Worm (Caenorhabditis elegans) whole organism, dauer: Measurements from ENCODE around the gene R10E11.6.

Source experiments
- unc-62 ChIP-seq: sonication (generic microtip); optimal IDR thresholded peaks from 2 replicates; lab custom pipeline; 2017; ENCODE audit warnings: missing biosample characterization, missing genetic modification reagents, missing genetic modification characterization

R10E11.6 gene

DNA sequence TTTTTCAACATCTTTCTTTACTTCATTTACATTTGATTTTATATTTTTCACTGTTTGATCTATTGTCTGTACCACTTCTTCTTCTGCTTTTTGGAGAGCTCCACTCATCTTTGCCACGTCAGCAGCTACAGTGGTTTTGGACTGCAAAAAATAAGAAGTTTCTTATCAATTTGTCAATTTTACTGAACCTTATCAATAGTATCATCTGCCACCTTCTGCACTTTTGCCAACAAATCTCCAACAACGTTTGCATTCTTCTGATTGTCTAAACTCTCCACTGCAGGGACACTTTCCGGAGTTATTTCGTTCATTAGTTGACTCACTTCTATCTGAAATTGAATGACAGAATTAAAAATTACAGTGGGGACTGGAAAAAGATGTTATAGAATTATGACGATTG is 4.0 kb downstream of the R10E11.6 start:
- no peak for TF ChIP-seq unc-62 (GFP tag; lab: Kevin White, UChicago)

DNA sequence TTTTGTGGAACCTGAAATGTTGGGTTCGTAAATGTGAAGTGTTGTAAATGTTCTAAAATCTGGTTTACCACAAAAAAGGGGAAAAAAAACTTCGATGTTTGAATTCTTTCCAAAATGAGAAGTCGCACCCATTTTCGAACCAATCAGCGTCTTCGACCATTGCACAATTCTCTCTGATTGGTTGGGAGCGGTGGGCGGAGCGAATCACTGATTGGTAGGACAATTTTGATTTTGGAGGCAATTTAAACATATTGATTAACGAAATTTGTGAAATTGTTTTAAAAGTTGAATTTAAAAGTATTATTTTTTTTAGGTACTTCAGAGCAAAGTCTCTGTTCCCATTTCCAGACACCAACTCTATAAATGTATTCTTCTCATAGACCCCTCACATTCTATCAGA is 6.3 kb downstream of the R10E11.6 start:
- TF ChIP-seq unc-62 (GFP tag; lab: Kevin White, UChicago) = no peak

DNA sequence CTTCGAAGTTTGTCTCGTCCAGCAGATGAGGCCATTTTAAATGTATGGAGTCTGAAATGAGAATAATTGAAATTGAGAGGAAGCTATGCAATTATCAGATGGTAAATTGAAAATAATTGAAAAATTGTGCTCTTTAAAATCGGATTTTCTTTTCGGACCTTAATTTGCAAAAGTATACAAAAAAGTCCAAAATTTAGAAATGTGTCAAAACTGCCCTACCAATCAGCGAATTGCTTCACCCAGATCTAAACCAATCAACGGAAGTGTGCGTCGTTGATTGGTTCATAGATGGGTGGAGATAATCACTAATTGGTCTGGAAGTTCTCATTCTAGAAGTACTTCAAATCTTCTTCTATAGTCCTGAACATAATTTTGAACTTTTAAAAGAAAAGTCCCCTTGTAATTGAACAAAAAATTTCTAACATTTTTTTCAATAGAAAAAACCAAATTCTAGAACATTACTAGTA is 6.8 kb downstream of the R10E11.6 start, which contains the start of gene R10E11.5:
R10E11.5 (minus strand) TSS at position 51 of the 467 bp plus-strand sequence.
- TF ChIP-seq unc-62 (GFP tag; lab: Kevin White, UChicago) = no peak

DNA sequence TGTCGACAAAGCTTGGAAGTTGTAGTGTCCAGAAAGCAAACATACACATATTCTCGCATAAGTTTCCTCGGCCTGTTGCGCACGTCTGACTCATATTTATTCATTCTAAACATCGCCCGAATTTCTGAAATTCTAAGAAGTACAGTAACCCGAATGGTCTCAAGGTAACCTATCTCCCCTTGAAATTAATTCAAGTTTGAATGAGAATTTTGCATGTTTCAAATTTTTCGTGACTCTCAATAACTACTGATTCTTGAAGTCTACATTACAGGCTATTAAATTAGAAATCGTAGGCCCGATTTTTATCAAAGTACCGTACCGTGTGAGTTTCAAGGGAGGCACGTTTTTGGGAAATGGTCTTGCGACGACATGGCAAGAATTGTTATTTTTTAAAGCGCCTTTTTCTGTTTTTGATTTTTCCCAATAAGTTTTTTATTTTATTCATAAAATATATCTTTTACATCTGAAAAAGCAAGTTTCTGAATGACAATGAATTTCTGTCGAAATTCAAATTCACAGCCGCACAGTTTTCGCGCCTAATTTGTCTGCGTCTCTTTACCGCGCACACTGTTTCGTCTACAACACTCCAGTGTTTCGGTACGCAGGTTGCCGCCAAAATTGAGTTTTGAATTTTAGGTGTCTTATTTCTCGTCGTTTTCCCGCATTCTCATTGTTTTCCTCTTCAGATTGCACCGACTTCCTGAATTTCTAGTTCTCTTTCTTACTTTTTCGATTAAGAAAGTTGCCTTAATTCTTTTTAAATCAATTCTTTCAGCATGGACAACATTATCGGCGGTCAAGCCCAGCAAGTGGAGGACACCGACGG is 11.0 kb downstream of the R10E11.6 start, which contains the start of the genes R10E11.9 and mcm-6:
R10E11.9 (minus strand) TSS at position 51 of the 826 bp plus-strand sequence.
mcm-6 (plus strand) TSS at position 776 of the 826 bp plus-strand sequence.
- no peak for TF ChIP-seq unc-62 (GFP tag; lab: Kevin White, UChicago)

DNA sequence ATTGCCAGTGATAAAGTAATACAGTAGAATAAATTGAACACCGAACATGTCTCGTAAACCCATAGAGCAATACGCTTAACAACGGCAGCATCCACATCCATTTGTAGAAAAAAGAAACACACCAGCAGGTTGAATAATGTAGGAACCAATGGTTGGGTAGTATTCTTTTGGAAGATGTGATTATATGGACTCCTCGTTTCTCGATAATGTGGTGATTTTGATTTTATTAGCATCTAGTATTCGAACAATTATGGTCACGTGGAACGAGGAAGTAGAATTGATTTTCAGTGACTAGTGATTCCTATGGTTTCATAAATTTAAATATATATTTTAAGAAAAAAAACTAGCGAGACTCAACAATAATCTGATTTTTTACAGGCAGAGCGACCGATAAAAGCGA is 13.6 kb downstream of the R10E11.6 start, which contains the start of gene srxa-10:
srxa-10 (minus strand) TSS at position 101 of the 400 bp plus-strand sequence.
- TF ChIP-seq unc-62 (GFP tag; lab: Kevin White, UChicago) = no peak

DNA sequence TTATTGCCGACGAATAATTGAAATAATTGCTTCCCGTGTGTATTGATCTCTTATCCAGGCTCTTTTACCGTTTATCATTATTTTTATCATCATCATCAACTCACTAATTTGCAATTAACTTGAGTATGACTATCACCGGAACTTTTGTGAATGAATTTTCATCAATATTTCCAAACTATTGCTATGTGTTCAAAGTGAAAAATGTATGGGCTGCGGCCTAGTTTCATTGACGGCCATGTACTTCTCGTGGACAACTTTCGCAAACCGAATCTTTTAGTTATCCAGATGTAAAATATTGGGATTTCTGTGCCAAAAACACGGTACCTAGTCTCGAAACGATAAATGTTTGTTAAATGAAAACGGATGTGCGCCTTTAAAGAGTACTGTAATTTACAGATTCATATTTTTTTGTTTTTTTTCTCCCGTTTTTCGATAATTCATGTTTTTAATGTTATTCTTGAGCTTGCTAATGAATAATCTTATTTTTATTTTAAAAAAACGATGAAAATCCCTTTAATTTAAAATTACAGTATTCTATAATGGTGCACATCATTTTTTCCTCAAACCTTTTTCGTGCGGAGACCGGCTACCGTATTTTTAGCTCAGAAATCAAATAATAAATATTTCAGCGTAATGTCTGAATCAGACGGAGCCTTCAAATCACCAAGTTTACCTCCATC is 15.8 kb downstream of the R10E11.6 start, which contains the start of gene ZK632.2:
ZK632.2 (plus strand) TSS at position 630 of the 680 bp plus-strand sequence.
- TF ChIP-seq unc-62 (GFP tag; lab: Kevin White, UChicago) = no peak

DNA sequence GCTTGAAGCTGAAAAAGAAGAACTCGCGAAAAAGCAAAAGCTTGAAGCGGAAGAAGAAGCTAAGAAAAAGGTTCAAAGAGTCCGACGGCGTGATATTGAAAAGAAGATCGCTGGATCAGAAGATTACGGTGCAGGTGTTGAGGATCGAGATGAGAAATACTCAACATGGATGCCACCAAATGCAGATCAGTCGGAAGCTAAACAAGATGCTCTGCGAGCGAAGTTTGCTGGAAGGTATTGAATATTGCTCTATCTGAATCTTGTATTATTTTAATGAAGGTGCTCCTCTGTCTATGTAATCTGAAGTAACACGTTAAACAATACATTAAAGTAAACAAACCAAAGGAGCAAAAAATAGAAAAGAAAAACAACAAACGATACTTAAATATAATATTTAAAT is 19.2 kb downstream of the R10E11.6 start:
- TF ChIP-seq unc-62 (GFP tag; lab: Kevin White, UChicago) = no peak

DNA sequence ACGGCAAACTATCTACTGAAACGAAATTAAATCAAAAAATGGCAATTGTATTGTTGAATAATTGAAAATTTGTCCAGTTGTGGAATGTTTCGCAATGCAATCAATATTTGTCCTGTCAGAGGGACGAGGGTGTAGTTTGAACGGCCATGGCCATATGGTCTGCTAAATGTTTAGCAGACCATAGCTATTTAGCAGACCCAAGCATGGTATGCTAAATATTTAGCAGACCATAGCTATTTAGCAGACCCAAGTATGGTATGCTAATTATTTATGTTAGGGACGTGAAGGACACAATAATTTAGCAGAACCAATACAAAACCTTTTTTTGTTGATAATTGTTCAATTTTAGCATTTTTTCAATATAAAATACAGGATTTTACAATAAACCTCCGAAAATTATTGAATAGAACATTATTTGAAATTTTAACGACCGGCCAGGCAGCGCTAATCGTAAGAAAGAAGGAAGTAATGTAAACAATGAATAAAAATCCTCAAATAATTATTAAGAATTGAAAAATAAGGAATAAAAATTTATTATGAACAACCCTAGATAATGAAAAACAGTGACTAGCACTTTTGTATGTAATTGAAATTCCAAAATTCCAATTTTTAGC is 22.3 kb downstream of the R10E11.6 start, which contains the start of gene riok-3:
riok-3 (minus strand) TSS at position 15 of the 614 bp plus-strand sequence.
- TF ChIP-seq unc-62 (GFP tag; lab: Kevin White, UChicago) = no peak

DNA sequence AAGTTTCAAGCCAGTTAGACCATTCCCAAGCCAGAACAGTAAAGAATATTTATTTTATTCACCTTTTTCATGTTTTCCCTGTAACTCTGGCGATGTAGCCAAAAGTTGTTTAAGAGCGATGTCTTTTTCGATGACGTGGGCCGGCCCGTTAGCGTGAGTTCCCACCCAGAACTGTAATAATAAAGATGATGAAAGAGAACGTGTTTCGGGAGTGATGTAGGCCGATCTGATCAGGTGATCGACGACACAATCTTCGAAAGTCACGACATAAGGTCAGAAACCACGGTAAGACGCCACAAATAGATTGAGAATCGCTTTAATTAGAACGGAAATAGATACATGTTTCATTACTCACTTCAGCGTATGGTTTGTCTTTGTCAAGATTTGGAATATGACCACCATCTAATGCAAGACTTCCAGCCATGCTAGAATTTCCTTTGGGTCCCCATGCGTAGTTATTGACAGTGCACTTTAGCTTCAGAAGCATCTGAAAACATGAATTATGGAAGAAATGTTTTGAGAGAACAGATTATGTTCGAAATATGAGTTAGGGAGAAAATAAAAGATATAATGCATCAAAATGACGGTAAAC is 24.3 kb downstream of the R10E11.6 start, which contains the start of gene ZK632.4:
ZK632.4 (minus strand) TSS at position 487 of the 592 bp plus-strand sequence.
- TF ChIP-seq unc-62 (GFP tag; lab: Kevin White, UChicago) = no peak

DNA sequence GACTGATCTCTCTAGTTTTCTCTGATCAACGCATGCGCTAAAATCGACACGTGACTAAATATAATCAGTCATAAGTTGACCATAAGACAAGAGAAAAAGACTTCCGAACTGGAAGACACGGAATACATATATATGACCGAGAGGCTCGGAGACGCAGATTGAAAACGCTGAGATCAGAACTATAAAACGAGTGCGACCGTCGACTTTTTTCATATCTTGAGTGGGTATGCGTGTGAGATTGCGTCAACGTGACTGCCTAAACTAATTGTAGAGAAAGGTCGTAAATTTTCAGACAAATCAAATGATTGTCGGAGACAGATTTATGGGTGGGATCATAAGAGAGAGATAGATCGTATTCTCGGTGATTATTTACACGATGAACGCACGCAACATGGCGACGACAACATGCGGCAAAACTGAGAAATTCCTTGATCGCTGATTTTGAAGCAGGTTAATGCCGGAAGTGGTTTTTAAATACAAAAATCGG is 24.8 kb downstream of the R10E11.6 start:
- TF ChIP-seq unc-62 (GFP tag; lab: Kevin White, UChicago) = no peak

DNA sequence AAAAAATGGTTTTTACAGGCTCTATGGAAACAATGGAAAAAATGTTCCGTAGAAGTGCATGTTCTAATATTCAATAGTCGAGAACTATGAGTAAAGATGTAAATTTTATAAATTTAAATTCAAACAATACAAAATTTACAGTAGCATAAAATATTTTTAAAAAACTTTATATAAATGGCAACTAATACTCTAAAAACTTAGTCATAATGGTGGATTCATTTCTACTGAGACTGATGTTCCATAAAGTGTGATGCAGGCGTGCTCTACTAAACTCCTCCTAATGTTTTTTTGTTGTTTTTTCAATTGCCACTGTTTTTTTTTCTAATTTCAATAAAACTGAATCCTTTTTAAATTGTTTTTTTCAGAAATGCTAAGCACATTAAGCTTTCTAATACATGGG is 25.4 kb downstream of the R10E11.6 start, which contains the start of gene gtap-2:
gtap-2 (plus strand) TSS at position 366 of the 400 bp plus-strand sequence.
- no peak for TF ChIP-seq unc-62 (GFP tag; lab: Kevin White, UChicago)

DNA sequence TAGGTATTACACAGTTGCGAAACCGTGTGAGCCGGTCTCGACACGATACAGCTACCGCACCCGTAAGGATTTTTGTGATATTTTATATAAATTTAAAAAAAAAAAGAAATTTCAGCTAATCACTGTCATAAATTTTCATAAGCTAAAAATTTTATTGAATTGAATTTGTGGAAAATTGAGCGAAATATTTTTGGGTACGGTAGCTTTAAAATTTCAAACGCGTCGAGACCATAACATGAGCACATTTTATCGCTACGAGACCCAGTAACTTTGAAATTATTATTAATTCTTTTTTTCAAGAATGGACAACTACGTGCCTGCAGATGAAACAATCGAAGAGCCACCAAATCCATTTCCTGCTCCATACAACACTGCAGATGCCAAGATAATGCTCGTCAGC is 30.3 kb downstream of the R10E11.6 start, which contains the start of gene ZK632.14:
ZK632.14 (plus strand) TSS at position 301 of the 400 bp plus-strand sequence.
- no peak for TF ChIP-seq unc-62 (GFP tag; lab: Kevin White, UChicago)

DNA sequence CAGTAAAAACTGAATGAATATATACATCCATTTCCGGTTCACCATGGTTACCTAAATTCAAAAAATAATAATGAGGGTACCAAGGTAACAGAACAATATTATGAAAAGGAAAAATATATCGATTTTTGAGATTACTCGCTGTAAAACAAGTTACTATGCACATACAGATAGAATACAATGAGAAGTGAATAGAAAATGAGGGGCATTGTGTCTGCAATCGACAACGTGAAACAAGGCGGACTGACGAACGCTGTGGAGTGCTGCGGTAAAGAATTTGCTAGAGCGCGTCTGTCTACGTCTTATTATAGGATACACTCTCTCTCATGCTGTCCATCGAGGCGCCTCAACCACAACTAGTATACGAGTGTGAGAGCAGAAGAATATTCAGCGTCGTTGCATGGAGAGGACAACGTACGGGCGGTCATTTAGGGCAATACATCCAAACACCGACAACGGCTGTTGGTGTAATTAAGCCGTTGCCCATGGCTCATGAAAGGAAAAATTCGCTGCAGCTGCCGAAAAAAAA is 34.3 kb downstream of the R10E11.6 start, which contains the start of gene cnx-1:
cnx-1 (minus strand) TSS at position 51 of the 526 bp plus-strand sequence.
- TF ChIP-seq unc-62 (GFP tag; lab: Kevin White, UChicago) = no peak

DNA sequence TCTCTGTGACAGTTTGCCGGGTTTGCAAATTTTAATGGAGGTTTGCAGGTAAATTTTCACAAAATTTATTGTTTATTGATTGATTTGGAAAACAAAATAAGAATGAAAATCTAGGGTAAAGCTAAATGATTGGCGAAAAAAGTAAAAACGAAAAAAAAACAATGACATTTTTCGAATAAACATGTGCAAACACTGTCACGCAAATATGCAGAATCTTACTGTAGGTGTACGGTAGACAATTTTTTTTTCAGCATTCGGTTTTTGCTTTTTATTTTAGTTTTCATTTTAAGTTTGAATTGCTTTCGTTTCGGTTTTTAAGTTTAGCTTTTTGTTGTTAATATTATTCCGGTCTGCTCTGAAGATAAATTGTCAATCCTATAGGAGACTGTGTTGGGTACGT is 35.1 kb downstream of the R10E11.6 start:
- TF ChIP-seq unc-62 (GFP tag; lab: Kevin White, UChicago) = no peak
